Fruit fly (Drosophila melanogaster) whole organism, pupa: ENCODE results near the gene CG31109.

Source experiments
- CG10348 ChIP-seq: fragments of 200-800 bp; sonication (Bioruptor generic); IDR thresholded peaks from 2 replicates; pipeline ENCODE4 v1.3.6; 2022; ENCODE audit warnings: missing biosample characterization, missing genetic modification characterization
- CG12605 ChIP-seq: fragments of 200-800 bp; sonication (Bioruptor generic); IDR thresholded peaks from 2 replicates; pipeline ENCODE4 v1.3.6; 2022; ENCODE audit warnings: missing biosample characterization, missing genetic modification characterization
- CG13204 ChIP-seq: fragments of 200-800 bp; sonication (Bioruptor generic); optimal IDR thresholded peaks from 2 replicates; lab custom pipeline; 2018; ENCODE audit warnings: missing biosample characterization, mild to moderate bottlenecking, missing genetic modification characterization, moderate library complexity
- CG14655 ChIP-seq: fragments of 200-800 bp; sonication (Bioruptor generic); optimal IDR thresholded peaks from 3 replicates; lab custom pipeline; 2017; ENCODE audit warnings: mild to moderate bottlenecking, missing biosample characterization, missing genetic modification reagents, missing genetic modification characterization
- CG15710 ChIP-seq: fragments of 200-800 bp; sonication (Bioruptor generic); optimal IDR thresholded peaks from 2 replicates; lab custom pipeline; 2018; ENCODE audit warnings: missing biosample characterization, mild to moderate bottlenecking, missing genetic modification characterization, moderate library complexity
- CG17806 ChIP-seq: fragments of 200-800 bp; sonication (Bioruptor generic); optimal IDR thresholded peaks from 2 replicates; lab custom pipeline; 2018; ENCODE audit warnings: missing biosample characterization, mild to moderate bottlenecking, missing genetic modification characterization, moderate library complexity
- CG32121 ChIP-seq: fragments of 200-800 bp; sonication (Bioruptor generic); IDR thresholded peaks from 2 replicates; pipeline ENCODE4 v1.3.6; 2022; ENCODE audit warnings: missing biosample characterization, missing genetic modification characterization
- CG34367 ChIP-seq: fragments of 200-800 bp; sonication (Bioruptor generic); optimal IDR thresholded peaks from 2 replicates; lab custom pipeline; 2018; ENCODE audit warnings: missing biosample characterization, mild to moderate bottlenecking, missing genetic modification characterization
- CG4496 ChIP-seq: fragments of 200-800 bp; sonication (Bioruptor generic); IDR thresholded peaks from 3 replicates; pipeline ENCODE4 v1.3.6; 2022; ENCODE audit warnings: missing biosample characterization, missing genetic modification characterization
- CG8159 ChIP-seq: fragments of 200-800 bp; sonication (Bioruptor generic); optimal IDR thresholded peaks from 3 replicates; lab custom pipeline; 2018; ENCODE audit warnings: missing biosample characterization, mild to moderate bottlenecking, missing genetic modification characterization, moderate library complexity
- CG8301 ChIP-seq: fragments of 200-800 bp; sonication (Bioruptor generic); optimal IDR thresholded peaks from 2 replicates; lab custom pipeline; 2018; ENCODE audit warnings: missing biosample characterization, mild to moderate bottlenecking, missing genetic modification characterization
- CG9948 ChIP-seq: fragments of 200-800 bp; sonication (Bioruptor generic); optimal IDR thresholded peaks from 2 replicates; lab custom pipeline; 2018; ENCODE audit warnings: missing biosample characterization, mild to moderate bottlenecking, missing genetic modification characterization, moderate library complexity
- D1 ChIP-seq: fragments of 200-800 bp; sonication (Bioruptor generic); optimal IDR thresholded peaks from 2 replicates; lab custom pipeline; 2018; ENCODE audit warnings: missing biosample characterization, mild to moderate bottlenecking, missing genetic modification characterization, moderate library complexity
- EcR ChIP-seq: fragments of 200-800 bp; sonication (Bioruptor generic); optimal IDR thresholded peaks from 3 replicates; lab custom pipeline; 2019; ENCODE audit warnings: missing biosample characterization, missing genetic modification characterization, mild to moderate bottlenecking, moderate library complexity, missing genetic modification reagents
- Ets98B ChIP-seq: fragments of 200-800 bp; sonication (Bioruptor generic); IDR thresholded peaks from 2 replicates; pipeline ENCODE4 v1.3.6; 2022; ENCODE audit warnings: missing biosample characterization, missing genetic modification characterization
- Pif1A ChIP-seq: fragments of 200-800 bp; sonication (Bioruptor generic); optimal IDR thresholded peaks from 3 replicates; lab custom pipeline; 2016; ENCODE audit warnings: missing biosample characterization, missing genetic modification characterization
- Pif1B ChIP-seq: fragments of 200-800 bp; sonication (Bioruptor generic); optimal IDR thresholded peaks from 3 replicates; lab custom pipeline; 2016; ENCODE audit warnings: missing biosample characterization, missing genetic modification characterization
- Snoo ChIP-seq: fragments of 200-800 bp; sonication (Bioruptor generic); optimal IDR thresholded peaks from 3 replicates; lab custom pipeline; 2017; ENCODE audit warnings: missing biosample characterization, mild to moderate bottlenecking, missing genetic modification characterization, inconsistent platforms
- fd96Ca ChIP-seq: fragments of 200-800 bp; sonication (Bioruptor generic); IDR thresholded peaks from 3 replicates; pipeline ENCODE4 v1.3.6; 2022; ENCODE audit warnings: missing biosample characterization, missing genetic modification characterization
- gl ChIP-seq: fragments of 200-800 bp; sonication (Bioruptor generic); optimal IDR thresholded peaks from 2 replicates; lab custom pipeline; 2018; ENCODE audit warnings: missing biosample characterization, mild to moderate bottlenecking, missing genetic modification characterization
- rn ChIP-seq: fragments of 200-800 bp; sonication (Bioruptor generic); IDR thresholded peaks from 2 replicates; pipeline ENCODE4 v1.3.6; 2022; ENCODE audit warnings: missing biosample characterization, missing genetic modification characterization

Gene CG31109

DNA sequence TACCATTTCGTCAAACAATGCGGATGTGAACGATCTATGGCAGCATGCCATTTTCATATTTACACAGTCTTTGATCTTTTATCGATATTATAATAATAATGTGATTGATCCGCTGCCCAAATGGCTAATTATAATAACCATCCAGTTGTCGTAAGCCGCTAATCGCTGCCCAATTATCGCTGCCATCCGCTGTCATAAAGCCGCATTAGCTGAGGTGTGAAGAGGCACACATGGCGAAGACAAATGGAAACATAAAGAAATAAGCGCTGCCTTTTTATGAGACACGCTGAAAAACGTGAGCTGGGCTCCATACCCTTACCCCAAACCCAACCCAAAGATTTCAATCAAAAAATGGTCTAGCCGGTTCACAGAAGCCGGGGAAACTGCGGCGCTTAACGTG lies 42.4 kb downstream of the CG31109 start:
- TF ChIP-seq Ets98B (GFP tag; lab: Robert Waterston, UW) (no peak), CG13204 (GFP tag; lab: Kevin White, UChicago) (no peak), CG32121 (no peak), Pif1A (GFP tag; lab: Kevin White, UChicago) (no peak), CG8159 (no peak), EcR (GFP tag; lab: Kevin White, UChicago) (no peak), D1 (tag; lab: Kevin White, UChicago) (no peak), CG14655 (no peak), CG12605 (no peak), CG17806 (tag; lab: Kevin White, UChicago) (no peak), rn (GFP tag; lab: Robert Waterston, UW) (no peak), fd96Ca (GFP tag; lab: Robert Waterston, UW) (no peak)

- TF ChIP-seq CG34367 (tag; lab: Kevin White, UChicago) (peak; percentile 85), EcR (GFP tag; lab: Kevin White, UChicago) (peak; percentile 84), CG8301 (peak; percentile 96), Snoo (tag; lab: Kevin White, UChicago) (no peak), CG17806 (tag; lab: Kevin White, UChicago) (peak; percentile 87), D1 (tag; lab: Kevin White, UChicago) (no peak), Pif1B (GFP tag; lab: Kevin White, UChicago) (peak; percentile 83), fd96Ca (GFP tag; lab: Robert Waterston, UW) (peak; percentile 93), Pif1A (GFP tag; lab: Kevin White, UChicago) (peak; percentile 87), CG10348 (GFP tag; lab: Robert Waterston, UW) (peak; percentile 51; the same call in 1 of the 2 replicates), CG12605 (peak; percentile 88), gl (tag; lab: Kevin White, UChicago) (peak; percentile 81), CG14655 (peak; percentile 96), CG13204 (GFP tag; lab: Kevin White, UChicago) (peak; percentile 72), CG15710 (tag; lab: Kevin White, UChicago) (peak; percentile 85), CG9948 (tag; lab: Kevin White, UChicago) (peak; percentile 88), CG8159 (peak; percentile 87), Ets98B (GFP tag; lab: Robert Waterston, UW) (peak; percentile 95), CG4496 (peak; percentile 95), CG32121 (peak; percentile 90), rn (GFP tag; lab: Robert Waterston, UW) (peak; percentile 81)
Observed at dm6 chr3R:25009745-25010446, 44.6 kb downstream of the CG31109 start.

- no peak for TF ChIP-seq Pif1B (GFP tag; lab: Kevin White, UChicago)
- no peak for TF ChIP-seq CG4496
- no peak for TF ChIP-seq Pif1A (GFP tag; lab: Kevin White, UChicago)
- TF ChIP-seq CG34367 (tag; lab: Kevin White, UChicago), result no peak
- no peak for TF ChIP-seq gl (tag; lab: Kevin White, UChicago)
- no peak for TF ChIP-seq CG15710 (tag; lab: Kevin White, UChicago)
- TF ChIP-seq CG8301, result no peak
- TF ChIP-seq Snoo (tag; lab: Kevin White, UChicago), result no peak
- TF ChIP-seq D1 (tag; lab: Kevin White, UChicago), result no peak
- TF ChIP-seq CG14655, result no peak
- TF ChIP-seq CG12605, result no peak
- no peak for TF ChIP-seq fd96Ca (GFP tag; lab: Robert Waterston, UW)
- no peak for TF ChIP-seq rn (GFP tag; lab: Robert Waterston, UW)
- TF ChIP-seq CG13204 (GFP tag; lab: Kevin White, UChicago), result no peak
- TF ChIP-seq EcR (GFP tag; lab: Kevin White, UChicago), result no peak
- TF ChIP-seq CG8159, result no peak
- no peak for TF ChIP-seq CG9948 (tag; lab: Kevin White, UChicago)
- no peak for TF ChIP-seq CG32121
- no peak for TF ChIP-seq Ets98B (GFP tag; lab: Robert Waterston, UW)
- no peak for TF ChIP-seq CG10348 (GFP tag; lab: Robert Waterston, UW)
Observed at dm6 chr3R:25005748-25006147, 48.7 kb downstream of the CG31109 start.

- TF ChIP-seq CG34367 (tag; lab: Kevin White, UChicago) (no peak), CG14655 (peak; percentile 44), CG9948 (tag; lab: Kevin White, UChicago) (peak; percentile 24), Ets98B (GFP tag; lab: Robert Waterston, UW) (0 out of 2 replicates have a peak, but pooled peaks have one; percentile 58), rn (GFP tag; lab: Robert Waterston, UW) (peak; percentile 40; the same call in 1 of the 2 replicates), CG8301 (peak; percentile 56), CG4496 (peak; percentile 70), Snoo (tag; lab: Kevin White, UChicago) (no peak), Pif1A (GFP tag; lab: Kevin White, UChicago) (peak; percentile 57), CG12605 (no peak), EcR (GFP tag; lab: Kevin White, UChicago) (no peak), fd96Ca (GFP tag; lab: Robert Waterston, UW) (peak; percentile 80; the same call in 2 of the 3 replicates), Pif1B (GFP tag; lab: Kevin White, UChicago) (no peak), D1 (tag; lab: Kevin White, UChicago) (no peak), CG10348 (GFP tag; lab: Robert Waterston, UW) (no peak), CG8159 (peak; percentile 7), CG15710 (tag; lab: Kevin White, UChicago) (peak; percentile 2), CG13204 (GFP tag; lab: Kevin White, UChicago) (no peak), CG32121 (peak; percentile 46), CG17806 (tag; lab: Kevin White, UChicago) (peak; percentile 38), gl (tag; lab: Kevin White, UChicago) (no peak)
Observed at dm6 chr3R:25004763-25005162, 49.7 kb downstream of the CG31109 start.

DNA sequence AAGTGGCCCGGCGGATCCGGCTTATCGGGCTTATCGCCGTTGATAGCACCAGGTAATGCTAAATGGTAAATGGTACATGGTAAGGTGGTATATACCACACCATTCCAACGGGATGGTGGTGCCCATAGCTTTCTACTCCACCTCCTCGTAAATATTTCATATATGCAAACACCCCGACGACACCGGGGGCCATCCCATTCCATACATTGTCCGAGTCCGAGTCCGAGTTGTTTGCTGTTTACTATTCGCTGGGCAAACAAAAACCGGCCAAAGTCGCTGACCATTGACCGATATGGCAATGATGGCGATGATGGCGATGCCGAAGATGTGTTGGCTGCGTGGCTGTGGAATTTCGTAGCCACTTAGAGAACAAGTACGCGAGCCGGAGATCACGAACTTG lies 50.4 kb downstream of the CG31109 start:
- TF ChIP-seq CG4496 (0 out of 3 replicates have a peak, but pooled peaks have one; percentile 22), CG9948 (tag; lab: Kevin White, UChicago) (no peak)
